Fruit fly (Drosophila melanogaster) whole organism: ENCODE results near the gene CG14011.

Source experiments
- CG8478 ChIP-seq: fragments of >200 bp; optimal IDR thresholded peaks from 2 replicates; lab custom pipeline; 2018; ENCODE audit warnings: inconsistent platforms
- psq ChIP-seq: fragments of >200 bp; optimal IDR thresholded peaks from 2 replicates; lab custom pipeline; 2017
- usp ChIP-seq: fragments of >200 bp; optimal IDR thresholded peaks from 2 replicates; lab custom pipeline; 2017; ENCODE audit warnings: missing biosample characterization, missing genetic modification characterization, mixed read lengths

- TF ChIP-seq psq (lab: Kevin White, UChicago), result no peak
- no peak for TF ChIP-seq CG8478 (lab: Kevin White, UChicago)
- TF ChIP-seq usp (GFP tag; lab: Kevin White, UChicago), result no peak
These were observed 29.7 kb upstream of the CG14011 start for dm6 chr2L:5610629-5611028.
